Worm (Caenorhabditis elegans) whole organism, L4 larva: Measurements from ENCODE around the gene rab-39.
A peak's percentile ranks its signal among the peaks of the same experiment; 100 is the strongest.

Experiments used
- F10B5.3 ChIP-seq: sonication (generic microtip); optimal IDR thresholded peaks from 2 replicates; lab custom pipeline; 2016; ENCODE audit warnings: mild to moderate bottlenecking, missing genetic modification characterization, missing compliant biosample characterization
- F44E2.7 ChIP-seq: fragments of 200-800 bp; sonication (Bioruptor generic); IDR thresholded peaks from 2 replicates; pipeline ENCODE4 v2.1.2; 2022; ENCODE audit warnings: missing genetic modification characterization, missing compliant biosample characterization
- T20F7.1 ChIP-seq: fragments of 200-800 bp; sonication (Bioruptor generic); optimal IDR thresholded peaks from 2 replicates; lab custom pipeline; 2018; ENCODE audit warnings: mild to moderate bottlenecking, missing genetic modification characterization, missing compliant biosample characterization
- T26A8.4 ChIP-seq: fragments of 200-800 bp; sonication (Bioruptor generic); IDR thresholded peaks from 2 replicates; pipeline ENCODE4 v1.3.6; 2022; ENCODE audit warnings: missing genetic modification characterization, missing compliant biosample characterization
- Y75B8A.6 ChIP-seq: fragments of 200-800 bp; sonication (Bioruptor generic); IDR thresholded peaks from 2 replicates; pipeline ENCODE4 v1.3.6; 2022; ENCODE audit warnings: missing genetic modification reagents, missing genetic modification characterization, missing compliant biosample characterization
- ZK337.2 ChIP-seq: fragments of 200-800 bp; sonication (Bioruptor generic); IDR thresholded peaks from 2 replicates; pipeline ENCODE4 v1.3.6; 2022; ENCODE audit warnings: missing genetic modification reagents, missing genetic modification characterization, missing compliant biosample characterization
- aly-2 ChIP-seq: sonication (generic microtip); optimal IDR thresholded peaks from 2 replicates; lab custom pipeline; 2018; ENCODE audit warnings: missing biosample characterization, missing genetic modification characterization
- ama-1 ChIP-seq: fragments of 150-350 bp; optimal IDR thresholded peaks from 2 replicates; lab custom pipeline; 2014; ENCODE audit warnings: inconsistent platforms, mixed read lengths
- attf-4 ChIP-seq: sonication (generic microtip); optimal IDR thresholded peaks from 3 replicates; lab custom pipeline; 2017; ENCODE audit warnings: missing biosample characterization, missing genetic modification characterization
- ceh-20 ChIP-seq: fragments of 200-800 bp; sonication (Bioruptor generic); IDR thresholded peaks from 2 replicates; pipeline ENCODE4 v1.3.6; 2022; ENCODE audit warnings: missing genetic modification reagents, missing genetic modification characterization, missing compliant biosample characterization
- ceh-28 ChIP-seq: fragments of 150-350 bp; optimal IDR thresholded peaks from 2 replicates; lab custom pipeline; 2014; ENCODE audit warnings: missing biosample characterization, missing genetic modification reagents, missing genetic modification characterization
- ceh-44 ChIP-seq: fragments of 200-800 bp; sonication (Bioruptor generic); IDR thresholded peaks from 2 replicates; pipeline ENCODE4 v1.3.6; 2022; ENCODE audit warnings: missing genetic modification reagents, missing genetic modification characterization, missing compliant biosample characterization
- ceh-62 ChIP-seq: sonication (generic microtip); optimal IDR thresholded peaks from 2 replicates; lab custom pipeline; 2017; ENCODE audit warnings: missing biosample characterization, missing genetic modification characterization
- daf-8 ChIP-seq: fragments of 200-800 bp; sonication (Bioruptor generic); IDR thresholded peaks from 2 replicates; pipeline ENCODE4 v1.3.6; 2022; ENCODE audit warnings: missing genetic modification characterization, missing compliant biosample characterization
- dmd-8 ChIP-seq: fragments of 200-800 bp; sonication (Bioruptor generic); IDR thresholded peaks from 2 replicates; pipeline ENCODE4 v1.3.6; 2022; ENCODE audit warnings: missing genetic modification characterization, missing compliant biosample characterization
- egl-27 ChIP-seq: sonication (generic microtip); optimal IDR thresholded peaks from 3 replicates; lab custom pipeline; 2017; ENCODE audit warnings: missing biosample characterization, missing genetic modification reagents, missing genetic modification characterization
- egl-43 ChIP-seq: fragments of 200-800 bp; sonication (Bioruptor generic); IDR thresholded peaks from 2 replicates; pipeline ENCODE4 v1.3.6; 2022; ENCODE audit warnings: missing genetic modification reagents, missing genetic modification characterization, missing compliant biosample characterization
- gei-8 ChIP-seq: fragments of 200-800 bp; sonication (Bioruptor generic); optimal IDR thresholded peaks from 2 replicates; lab custom pipeline; 2018; ENCODE audit warnings: mild to moderate bottlenecking, missing genetic modification characterization, missing compliant biosample characterization
- hlh-11 ChIP-seq: fragments of 200-800 bp; sonication (Bioruptor generic); optimal IDR thresholded peaks from 2 replicates; lab custom pipeline; 2018; ENCODE audit warnings: mild to moderate bottlenecking, missing genetic modification characterization, missing compliant biosample characterization
- hlh-30 ChIP-seq: sonication (generic microtip); optimal IDR thresholded peaks from 2 replicates; lab custom pipeline; 2017; ENCODE audit warnings: antibody characterized with exemption, mild to moderate bottlenecking, missing genetic modification characterization, missing compliant biosample characterization; ENCODE audit not compliant: insufficient read depth
- hmg-1.1 ChIP-seq: fragments of 200-800 bp; sonication (Bioruptor generic); IDR thresholded peaks from 2 replicates; pipeline ENCODE4 v1.3.6; 2022; ENCODE audit warnings: missing genetic modification reagents, missing genetic modification characterization, missing compliant biosample characterization
- lin-1 ChIP-seq: fragments of 200-800 bp; sonication (Bioruptor generic); IDR thresholded peaks from 2 replicates; pipeline ENCODE4 v1.3.6; 2022; ENCODE audit warnings: missing genetic modification reagents, missing genetic modification characterization, missing compliant biosample characterization
- lin-15B ChIP-seq: fragments of 150-350 bp; sonication (generic microtip); optimal IDR thresholded peaks from 3 replicates; lab custom pipeline; 2014; ENCODE audit warnings: missing biosample characterization, missing genetic modification characterization
- lin-29 ChIP-seq: fragments of 200-800 bp; sonication (Bioruptor generic); IDR thresholded peaks from 2 replicates; pipeline ENCODE4 v1.3.6; 2022; ENCODE audit warnings: missing genetic modification reagents, missing genetic modification characterization, missing compliant biosample characterization
- lir-3 ChIP-seq: sonication (generic microtip); optimal IDR thresholded peaks from 2 replicates; lab custom pipeline; 2016; ENCODE audit warnings: mild to moderate bottlenecking, missing genetic modification characterization, missing compliant biosample characterization
- lsy-2 ChIP-seq, 2 experiments: fragments of 150-350 bp in 1 of 2; sonication (generic microtip) in 1 of 2; optimal IDR thresholded peaks; 2 replicates each; lab custom pipeline; 2014 to 2017; ENCODE audit warnings: missing biosample characterization in 2 of 2, missing genetic modification characterization in 2 of 2
- madf-9 ChIP-seq: fragments of 200-800 bp; sonication (Bioruptor generic); conservative IDR thresholded peaks from 2 replicates; pipeline ENCODE4 v1.3.6; 2022; ENCODE audit warnings: missing genetic modification reagents, missing genetic modification characterization, missing compliant biosample characterization
- mxl-3 ChIP-seq: fragments of 200-800 bp; sonication (Bioruptor generic); optimal IDR thresholded peaks from 2 replicates; lab custom pipeline; 2018; ENCODE audit warnings: mild to moderate bottlenecking, missing genetic modification characterization, missing compliant biosample characterization
- nhr-10 ChIP-seq: fragments of 150-350 bp; optimal IDR thresholded peaks from 2 replicates; lab custom pipeline; 2014; ENCODE audit warnings: missing biosample characterization, missing genetic modification characterization
- nhr-111 ChIP-seq: fragments of 200-800 bp; sonication (Bioruptor generic); optimal IDR thresholded peaks from 2 replicates; lab custom pipeline; 2018; ENCODE audit warnings: mild to moderate bottlenecking, missing genetic modification characterization, missing compliant biosample characterization
- nhr-25 ChIP-seq: sonication (generic microtip); optimal IDR thresholded peaks from 2 replicates; lab custom pipeline; 2017; ENCODE audit warnings: missing genetic modification characterization, mild to moderate bottlenecking, missing compliant biosample characterization, antibody characterized with exemption, moderate library complexity, borderline replicate concordance; ENCODE audit not compliant: insufficient read depth
- nhr-28 ChIP-seq: fragments of 150-350 bp; optimal IDR thresholded peaks from 2 replicates; lab custom pipeline; 2014; ENCODE audit warnings: missing biosample characterization, missing genetic modification characterization
- nhr-41 ChIP-seq: fragments of 200-800 bp; sonication (Bioruptor generic); IDR thresholded peaks from 2 replicates; pipeline ENCODE4 v1.3.6; 2022; ENCODE audit warnings: missing genetic modification reagents, missing genetic modification characterization, missing compliant biosample characterization
- nhr-76 ChIP-seq: fragments of 150-350 bp; optimal IDR thresholded peaks from 2 replicates; lab custom pipeline; 2014; ENCODE audit warnings: missing biosample characterization, missing genetic modification characterization
- php-3 ChIP-seq: fragments of 200-800 bp; sonication (Bioruptor generic); IDR thresholded peaks from 2 replicates; pipeline ENCODE4 v1.3.6; 2022; ENCODE audit warnings: missing genetic modification reagents, missing genetic modification characterization, missing compliant biosample characterization
- rbr-2 ChIP-seq: sonication (generic microtip); optimal IDR thresholded peaks from 2 replicates; lab custom pipeline; 2016; ENCODE audit warnings: missing genotype, missing genetic modification characterization, missing compliant biosample characterization
- sdz-12 ChIP-seq: fragments of 200-800 bp; sonication (Bioruptor generic); optimal IDR thresholded peaks from 2 replicates; lab custom pipeline; 2018; ENCODE audit warnings: mild to moderate bottlenecking, missing genetic modification characterization, missing compliant biosample characterization
- set-16 ChIP-seq: fragments of 200-800 bp; sonication (Bioruptor generic); IDR thresholded peaks from 2 replicates; pipeline ENCODE4 v1.3.6; 2022; ENCODE audit warnings: missing genetic modification reagents, missing genetic modification characterization, missing compliant biosample characterization
- snpc-1.2 ChIP-seq: fragments of 200-800 bp; sonication (Bioruptor generic); IDR thresholded peaks from 2 replicates; pipeline ENCODE4 v1.3.6; 2022; ENCODE audit warnings: missing genetic modification reagents, missing genetic modification characterization, missing compliant biosample characterization
- tra-1 ChIP-seq: fragments of 200-800 bp; sonication (Bioruptor generic); IDR thresholded peaks from 2 replicates; pipeline ENCODE4 v1.3.6; 2022; ENCODE audit warnings: missing genetic modification reagents, missing genetic modification characterization, missing compliant biosample characterization
- unc-130 ChIP-seq: sonication (generic microtip); optimal IDR thresholded peaks from 2 replicates; lab custom pipeline; 2016; ENCODE audit warnings: missing genetic modification reagents, missing genetic modification characterization, missing compliant biosample characterization
- vab-7 ChIP-seq: fragments of 200-800 bp; sonication (Bioruptor generic); IDR thresholded peaks from 2 replicates; pipeline ENCODE4 v1.3.6; 2022; ENCODE audit warnings: missing genetic modification reagents, missing genetic modification characterization, missing compliant biosample characterization
- zag-1 ChIP-seq: fragments of 150-350 bp; optimal IDR thresholded peaks from 2 replicates; lab custom pipeline; 2014; ENCODE audit warnings: missing biosample characterization, missing genetic modification characterization
- zfp-2 ChIP-seq: sonication (generic microtip); optimal IDR thresholded peaks from 2 replicates; lab custom pipeline; 2016; ENCODE audit warnings: mild to moderate bottlenecking, missing genetic modification characterization, missing compliant biosample characterization
- zip-11 ChIP-seq: fragments of 200-800 bp; sonication (Bioruptor generic); IDR thresholded peaks from 2 replicates; pipeline ENCODE4 v1.3.6; 2022; ENCODE audit warnings: missing genetic modification characterization, missing compliant biosample characterization
- ztf-11 ChIP-seq: fragments of 150-350 bp; optimal IDR thresholded peaks from 2 replicates; lab custom pipeline; 2014; ENCODE audit warnings: missing biosample characterization, missing genetic modification characterization

rab-39 gene

ce11 chrII:9285171-9286025 is 37.3 kb downstream of the rab-39 start, which contains the start of gene mtrr-1 (continued):
- peak; percentile 71; the same call in 1 of the 2 replicates for TF ChIP-seq T26A8.4 (GFP tag; lab: Robert Waterston, UW)

- no peak for TF ChIP-seq F44E2.7
- TF ChIP-seq hlh-30 (tag; lab: Kevin White, UChicago) = no peak
- no peak for TF ChIP-seq lir-3 (tag; lab: Kevin White, UChicago)
- TF ChIP-seq ztf-11 (tag; lab: Kevin White, UChicago) = no peak
- no peak for TF ChIP-seq gei-8 (GFP tag; lab: Kevin White, UChicago)
- no peak for TF ChIP-seq T20F7.1 (GFP tag; lab: Kevin White, UChicago)
- TF ChIP-seq ama-1 (lab: Kevin White, UChicago) = peak; percentile 76
- TF ChIP-seq aly-2 (tag; lab: Kevin White, UChicago) = no peak
- no peak for TF ChIP-seq mxl-3
- TF ChIP-seq unc-130 (GFP tag; lab: Kevin White, UChicago) = no peak
- TF ChIP-seq daf-8 = no peak
- no peak for TF ChIP-seq ceh-28 (tag; lab: Kevin White, UChicago)
- no peak for TF ChIP-seq zip-11 (GFP tag; lab: Robert Waterston, UW)
- TF ChIP-seq ceh-44 (GFP tag; lab: Robert Waterston, UW) = no peak
- no peak for TF ChIP-seq snpc-1.2 (GFP tag; lab: Robert Waterston, UW)
- TF ChIP-seq lin-1 (GFP tag; lab: Robert Waterston, UW) = peak; percentile 13; the same call in 1 of the 2 replicates
- TF ChIP-seq egl-43 (GFP tag; lab: Robert Waterston, UW) = no peak
- no peak for TF ChIP-seq nhr-10
- no peak; the same call in 1 of the 2 replicates for TF ChIP-seq T26A8.4 (GFP tag; lab: Robert Waterston, UW)
- TF ChIP-seq attf-4 (tag; lab: Kevin White, UChicago) = no peak
- no peak for TF ChIP-seq nhr-111 (GFP tag; lab: Kevin White, UChicago)
- TF ChIP-seq php-3 (GFP tag; lab: Robert Waterston, UW) = peak; percentile 33; the same call in 1 of the 2 replicates
- TF ChIP-seq rbr-2 (tag; lab: Kevin White, UChicago) = no peak
- no peak for TF ChIP-seq nhr-41
- TF ChIP-seq Y75B8A.6 (GFP tag; lab: Robert Waterston, UW) = no peak
- no peak for TF ChIP-seq F10B5.3 (tag; lab: Kevin White, UChicago)
- no peak for TF ChIP-seq zfp-2 (tag; lab: Kevin White, UChicago)
- peak; percentile 24 for TF ChIP-seq nhr-25 (tag; lab: Kevin White, UChicago)
- TF ChIP-seq ceh-20 (GFP tag; lab: Robert Waterston, UW) = no peak
- TF ChIP-seq madf-9 (GFP tag; lab: Robert Waterston, UW) = no peak
- no peak for TF ChIP-seq ceh-62 (tag; lab: Kevin White, UChicago)
- no peak for TF ChIP-seq tra-1
- no peak for TF ChIP-seq hmg-1.1 (GFP tag; lab: Robert Waterston, UW)
- no peak for TF ChIP-seq lin-15B (tag; lab: Kevin White, UChicago)
- TF ChIP-seq lsy-2 (tag; optimal IDR thresholded peaks at IDR 0.05; lab: Kevin White, UChicago) = peak in 1 of 2 experiments; percentile 52
- TF ChIP-seq egl-27 (tag; lab: Kevin White, UChicago) = no peak
- TF ChIP-seq set-16 (GFP tag; lab: Robert Waterston, UW) = no peak
- TF ChIP-seq zag-1 (tag; lab: Kevin White, UChicago) = no peak
- TF ChIP-seq lin-29 (GFP tag; lab: Robert Waterston, UW) = no peak
- no peak for TF ChIP-seq ZK337.2 (GFP tag; lab: Robert Waterston, UW)
- TF ChIP-seq nhr-28 = peak; percentile 66
- TF ChIP-seq sdz-12 (GFP tag; lab: Kevin White, UChicago) = no peak
- TF ChIP-seq hlh-11 (tag; lab: Kevin White, UChicago) = peak; percentile 16
- TF ChIP-seq dmd-8 = no peak
- TF ChIP-seq nhr-76 = no peak
- TF ChIP-seq vab-7 (GFP tag; lab: Robert Waterston, UW) = 0 out of 2 replicates have a peak, but pooled peaks have one; percentile 18
Observed at ce11 chrII:9284358-9285170, 38.2 kb downstream of the rab-39 start.
